Fruit fly (Drosophila melanogaster) whole organism, embryonic: Measurements from ENCODE around the gene Dlic.

ENCODE experiments used
- Abd-B ChIP-seq: fragments of 200-800 bp; sonication (Bioruptor generic); optimal IDR thresholded peaks from 2 replicates; lab custom pipeline; 2018; ENCODE audit warnings: missing biosample characterization, mild to moderate bottlenecking, missing genetic modification characterization, moderate library complexity
- Adf1 ChIP-seq: fragments of 200-800 bp; sonication (Bioruptor generic); IDR thresholded peaks from 2 replicates; pipeline ENCODE4 v1.3.6; 2022; ENCODE audit warnings: missing biosample characterization, missing genetic modification characterization
- CG11696 ChIP-seq: fragments of 200-800 bp; sonication (Bioruptor generic); IDR thresholded peaks from 2 replicates; pipeline ENCODE4 v1.3.6; 2022; ENCODE audit warnings: missing biosample characterization, missing genetic modification characterization
- CG12391 ChIP-seq: fragments of 200-800 bp; sonication (Bioruptor generic); optimal IDR thresholded peaks from 3 replicates; lab custom pipeline; 2018; ENCODE audit warnings: missing biosample characterization, mild to moderate bottlenecking, missing genetic modification characterization, moderate library complexity
- CG1603 ChIP-seq: fragments of 200-800 bp; sonication (Bioruptor generic); optimal IDR thresholded peaks from 2 replicates; lab custom pipeline; 2019; ENCODE audit warnings: missing biosample characterization, mild to moderate bottlenecking, missing genetic modification characterization, moderate library complexity
- CG16779 ChIP-seq: fragments of 200-800 bp; sonication (Bioruptor generic); IDR thresholded peaks from 2 replicates; pipeline ENCODE4 v1.3.6; 2022; ENCODE audit warnings: missing biosample characterization, missing genetic modification characterization
- CG16863 ChIP-seq: fragments of 200-800 bp; sonication (Bioruptor generic); optimal IDR thresholded peaks from 3 replicates; lab custom pipeline; 2016; ENCODE audit warnings: missing biosample characterization, missing genetic modification characterization
- CG17186 ChIP-seq: fragments of 200-800 bp; sonication (Bioruptor generic); optimal IDR thresholded peaks from 3 replicates; lab custom pipeline; 2017; ENCODE audit warnings: missing biosample characterization, missing genetic modification reagents, missing genetic modification characterization
- CG18764 ChIP-seq: fragments of 200-800 bp; sonication (Bioruptor generic); optimal IDR thresholded peaks from 3 replicates; lab custom pipeline; 2016; ENCODE audit warnings: missing biosample characterization, missing genetic modification characterization
- CG2199 ChIP-seq: fragments of 200-800 bp; sonication (Bioruptor generic); IDR thresholded peaks from 3 replicates; pipeline ENCODE4 v1.3.6; 2022; ENCODE audit warnings: missing biosample characterization, missing genetic modification characterization
- CG2678 ChIP-seq: fragments of 200-800 bp; sonication (Bioruptor generic); optimal IDR thresholded peaks from 3 replicates; lab custom pipeline; 2019; ENCODE audit warnings: missing biosample characterization, mild to moderate bottlenecking, missing genetic modification characterization, moderate library complexity
- CG31224 ChIP-seq: fragments of 200-800 bp; sonication (Bioruptor generic); IDR thresholded peaks from 2 replicates; pipeline ENCODE4 v1.3.6; 2022; ENCODE audit warnings: missing biosample characterization, missing genetic modification characterization
- CG31441 ChIP-seq: fragments of 200-800 bp; sonication (Bioruptor generic); IDR thresholded peaks from 2 replicates; pipeline ENCODE4 v1.3.6; 2022; ENCODE audit warnings: missing biosample characterization, missing genetic modification characterization
- CG3163 ChIP-seq: fragments of 200-800 bp; sonication (Bioruptor generic); optimal IDR thresholded peaks from 3 replicates; lab custom pipeline; 2016; ENCODE audit warnings: missing biosample characterization, missing genetic modification characterization
- CG3281 ChIP-seq: fragments of 200-800 bp; sonication (Bioruptor generic); optimal IDR thresholded peaks from 3 replicates; lab custom pipeline; 2017; ENCODE audit warnings: missing biosample characterization, mild to moderate bottlenecking, missing genetic modification characterization
- CG3407 ChIP-seq: fragments of 200-800 bp; sonication (Bioruptor generic); optimal IDR thresholded peaks from 2 replicates; lab custom pipeline; 2018; ENCODE audit warnings: missing biosample characterization, mild to moderate bottlenecking, missing genetic modification characterization
- CG42726 ChIP-seq: fragments of 200-800 bp; sonication (Bioruptor generic); IDR thresholded peaks from 2 replicates; pipeline ENCODE4 v1.3.6; 2022; ENCODE audit warnings: missing biosample characterization, missing genetic modification characterization; ENCODE audit not compliant: partially characterized antibody
- CG5953 ChIP-seq: fragments of 200-800 bp; sonication (Bioruptor generic); IDR thresholded peaks from 2 replicates; pipeline ENCODE4 v1.3.6; 2022; ENCODE audit warnings: missing biosample characterization, missing genetic modification characterization
- CG7839 ChIP-seq: fragments of 200-800 bp; sonication (Bioruptor generic); optimal IDR thresholded peaks from 3 replicates; lab custom pipeline; 2018; ENCODE audit warnings: missing biosample characterization, mild to moderate bottlenecking, missing genetic modification characterization, moderate library complexity
- CG8089 ChIP-seq: fragments of 200-800 bp; sonication (Bioruptor generic); optimal IDR thresholded peaks from 3 replicates; lab custom pipeline; 2016; ENCODE audit warnings: missing biosample characterization, missing genetic modification characterization
- CoRest ChIP-seq: fragments of 200-800 bp; sonication (Bioruptor generic); optimal IDR thresholded peaks from 3 replicates; lab custom pipeline; 2018; ENCODE audit warnings: missing biosample characterization, mild to moderate bottlenecking, missing genetic modification characterization, moderate library complexity
- Dfd ChIP-seq, 2 experiments: fragments of >200 bp; optimal IDR thresholded peaks; 2 replicates each; lab custom pipeline; 2017; ENCODE audit warnings: missing biosample characterization in 2 of 2, missing genetic modification characterization in 2 of 2
- Lim3 ChIP-seq: fragments of 200-800 bp; sonication (Bioruptor generic); IDR thresholded peaks from 2 replicates; pipeline ENCODE4 v1.3.6; 2022; ENCODE audit warnings: missing biosample characterization, missing genetic modification characterization
- Med ChIP-seq: fragments of 200-800 bp; sonication (Bioruptor generic); peaks from one replicate; lab custom pipeline; 2016; ENCODE audit warnings: missing biosample characterization, missing genetic modification characterization, mild to moderate bottlenecking, inconsistent platforms, moderate library complexity
- Opbp ChIP-seq: fragments of 200-800 bp; sonication (Bioruptor generic); IDR thresholded peaks from 3 replicates; pipeline ENCODE4 v1.3.6; 2022; ENCODE audit warnings: missing biosample characterization, missing genetic modification characterization; ENCODE audit not compliant: partially characterized antibody
- PHDP ChIP-seq: fragments of 200-800 bp; sonication (Bioruptor generic); optimal IDR thresholded peaks from 3 replicates; lab custom pipeline; 2018; ENCODE audit warnings: missing biosample characterization, mild to moderate bottlenecking, missing genetic modification characterization, moderate library complexity
- Sry-β ChIP-seq: fragments of 200-800 bp; sonication (Bioruptor generic); optimal IDR thresholded peaks from 2 replicates; lab custom pipeline; 2018; ENCODE audit warnings: missing biosample characterization, mild to moderate bottlenecking, missing genetic modification characterization, moderate library complexity
- Xbp1 ChIP-seq: fragments of 200-800 bp; sonication (Bioruptor generic); optimal IDR thresholded peaks from 3 replicates; lab custom pipeline; 2016; ENCODE audit warnings: missing biosample characterization, mild to moderate bottlenecking, missing genetic modification characterization
- ase ChIP-seq: fragments of 200-800 bp; sonication (Bioruptor generic); IDR thresholded peaks from 3 replicates; pipeline ENCODE4 v1.3.6; 2022; ENCODE audit warnings: missing biosample characterization, missing genetic modification characterization
- bbx ChIP-seq: fragments of 200-800 bp; sonication (Bioruptor generic); IDR thresholded peaks from 2 replicates; pipeline ENCODE4 v1.3.6; 2022; ENCODE audit warnings: missing biosample characterization, missing genetic modification characterization; ENCODE audit not compliant: partially characterized antibody
- chif ChIP-seq, 2 experiments: fragments of 200-800 bp; sonication (Bioruptor generic); optimal IDR thresholded peaks; 3 replicates each; lab custom pipeline; 2016; ENCODE audit warnings: missing biosample characterization in 2 of 2, missing genetic modification characterization in 2 of 2
- crol ChIP-seq: fragments of 200-800 bp; sonication (Bioruptor generic); IDR thresholded peaks from 2 replicates; pipeline ENCODE4 v1.3.6; 2022; ENCODE audit warnings: missing biosample characterization, missing genetic modification characterization
- ewg ChIP-seq: fragments of 200-800 bp; sonication (Bioruptor generic); optimal IDR thresholded peaks from 3 replicates; lab custom pipeline; 2017; ENCODE audit warnings: mild to moderate bottlenecking, missing biosample characterization, missing genetic modification reagents, missing genetic modification characterization
- fd102C ChIP-seq: fragments of 200-800 bp; sonication (Bioruptor generic); optimal IDR thresholded peaks from 2 replicates; lab custom pipeline; 2018; ENCODE audit warnings: missing biosample characterization, mild to moderate bottlenecking, missing genetic modification characterization, moderate library complexity
- fd64A ChIP-seq: fragments of 200-800 bp; sonication (Bioruptor generic); optimal IDR thresholded peaks from 3 replicates; lab custom pipeline; 2018; ENCODE audit warnings: missing biosample characterization, mild to moderate bottlenecking, missing genetic modification characterization
- gfzf ChIP-seq: fragments of 200-800 bp; sonication (Bioruptor generic); optimal IDR thresholded peaks from 2 replicates; lab custom pipeline; 2016; ENCODE audit warnings: missing biosample characterization, mild to moderate bottlenecking, missing genetic modification characterization, moderate library complexity
- jumu ChIP-seq: fragments of 200-800 bp; sonication (Bioruptor generic); optimal IDR thresholded peaks from 3 replicates; lab custom pipeline; 2016; ENCODE audit warnings: missing biosample characterization, missing genetic modification characterization
- ken ChIP-seq: fragments of 200-800 bp; sonication (Bioruptor generic); IDR thresholded peaks from 3 replicates; pipeline ENCODE4 v1.3.6; 2022; ENCODE audit warnings: missing biosample characterization, missing genetic modification characterization
- lov ChIP-seq, 2 experiments: fragments of 200-800 bp in 1 of 2; fragments of >200 bp in 1 of 2; sonication (Bioruptor generic) in 1 of 2; IDR thresholded peaks in 1 of 2; optimal IDR thresholded peaks in 1 of 2; 2 replicates in 1 of 2; 3 replicates in 1 of 2; pipeline versions ENCODE4 v1.3.6 to Lab custom; 2017 to 2022; ENCODE audit warnings: missing biosample characterization in 1 of 2, missing genetic modification characterization in 1 of 2
- mam ChIP-seq: fragments of 200-800 bp; sonication (Bioruptor generic); optimal IDR thresholded peaks from 3 replicates; lab custom pipeline; 2016; ENCODE audit warnings: missing biosample characterization, missing genetic modification characterization
- nerfin-2 ChIP-seq: fragments of 200-800 bp; sonication (Bioruptor generic); IDR thresholded peaks from 2 replicates; pipeline ENCODE4 v1.3.6; 2022; ENCODE audit warnings: missing biosample characterization, missing genetic modification characterization; ENCODE audit not compliant: partially characterized antibody
- org-1 ChIP-seq: fragments of 200-800 bp; sonication (Bioruptor generic); optimal IDR thresholded peaks from 2 replicates; lab custom pipeline; 2017; ENCODE audit warnings: missing biosample characterization, missing genetic modification characterization
- prd ChIP-seq, 3 experiments: fragments of >200 bp in 2 of 3; fragments of 200-800 bp in 1 of 3; sonication (Bioruptor generic) in 1 of 3; optimal IDR thresholded peaks in 2 of 3; IDR thresholded peaks in 1 of 3; 2 replicates in 2 of 3; 3 replicates in 1 of 3; pipeline versions ENCODE4 v1.3.6 to Lab custom; 2017 to 2022; ENCODE audit warnings: missing biosample characterization in 1 of 3, missing genetic modification characterization in 1 of 3
- pzg ChIP-seq: fragments of 200-800 bp; sonication (Bioruptor generic); optimal IDR thresholded peaks from 3 replicates; lab custom pipeline; 2018; ENCODE audit warnings: missing biosample characterization, mild to moderate bottlenecking, missing genetic modification characterization, moderate library complexity
- stwl ChIP-seq: fragments of 200-800 bp; sonication (Bioruptor generic); optimal IDR thresholded peaks from 3 replicates; lab custom pipeline; 2018; ENCODE audit warnings: missing biosample characterization, mild to moderate bottlenecking, missing genetic modification characterization, moderate library complexity
- vnd ChIP-seq: fragments of 200-800 bp; sonication (Bioruptor generic); IDR thresholded peaks from 3 replicates; pipeline ENCODE4 v1.3.6; 2022; ENCODE audit warnings: missing biosample characterization, missing genetic modification characterization; ENCODE audit not compliant: partially characterized antibody
- zen2 ChIP-seq: fragments of 200-800 bp; sonication (Bioruptor generic); IDR thresholded peaks from 3 replicates; pipeline ENCODE4 v1.3.6; 2022; ENCODE audit warnings: missing biosample characterization, missing genetic modification characterization; ENCODE audit not compliant: partially characterized antibody

Dlic gene

DNA sequence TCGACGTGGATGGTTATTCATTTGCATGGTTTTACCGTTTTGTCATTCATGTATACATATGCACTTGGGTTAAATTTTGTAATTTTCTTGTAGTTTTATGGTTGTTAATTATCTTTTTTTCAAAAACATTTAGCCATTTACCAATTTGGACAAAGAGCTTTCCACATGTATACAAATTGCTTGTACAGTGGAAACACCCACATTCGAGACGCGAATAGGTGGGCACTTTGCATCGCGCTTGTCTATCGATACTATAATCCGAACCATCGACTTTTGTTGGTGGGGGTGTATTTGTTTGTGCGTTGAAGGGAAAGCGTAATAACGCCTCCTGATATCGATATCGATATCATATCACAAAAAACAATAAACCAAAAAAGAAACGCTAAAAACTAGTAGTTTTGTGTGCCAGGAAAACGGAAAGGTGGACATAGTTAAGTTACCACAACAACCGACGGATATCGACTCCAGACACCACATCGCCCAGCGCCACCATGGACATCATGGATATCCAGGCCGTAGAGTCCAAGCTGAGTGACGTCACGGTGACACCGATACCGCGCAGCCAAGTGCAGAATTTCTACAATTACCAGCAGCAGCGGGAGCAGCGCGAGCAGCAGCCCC lies 16.5 kb upstream of the Dlic start, which contains the start of gene CDK2AP1 (continued):
- TF ChIP-seq CG3407 (GFP tag; lab: Kevin White, UChicago) (no peak), gfzf (GFP tag; lab: Kevin White, UChicago) (peak; percentile 55), Adf1 (GFP tag; lab: Robert Waterston, UW) (no peak), Abd-B (GFP tag; lab: Kevin White, UChicago) (peak; percentile 35), CG5953 (GFP tag; lab: Robert Waterston, UW) (no peak), ken (GFP tag; lab: Robert Waterston, UW) (0 out of 3 replicates have a peak, but pooled peaks have one; percentile 10), CG8089 (GFP tag; lab: Kevin White, UChicago) (no peak), fd102C (GFP tag; lab: Kevin White, UChicago) (no peak), Sry-β (GFP tag; lab: Kevin White, UChicago) (no peak), crol (peak; percentile 26; the same call in 1 of the 2 replicates), CG31441 (GFP tag; lab: Robert Waterston, UW) (no peak), CG31224 (GFP tag; lab: Robert Waterston, UW) (no peak), prd (optimal IDR thresholded peaks at IDR 0.05; lab: Kevin White, UChicago) (no peak), prd (GFP tag; IDR thresholded peaks at IDR 0.05; lab: Robert Waterston, UW) (peak; percentile 9; the same call in 1 of the 3 replicates), CG2199 (GFP tag; lab: Robert Waterston, UW) (no peak), mam (GFP tag; lab: Kevin White, UChicago) (peak; percentile 60), CG2678 (tag; lab: Kevin White, UChicago) (peak; percentile 35), bbx (GFP tag; lab: Robert Waterston, UW) (peak; percentile 83), Lim3 (no peak), CG16779 (GFP tag; lab: Robert Waterston, UW) (no peak), nerfin-2 (GFP tag; lab: Robert Waterston, UW) (peak; percentile 72), CG12391 (tag; lab: Kevin White, UChicago) (peak; percentile 32), CG17186 (GFP tag; lab: Kevin White, UChicago) (peak; percentile 11), Dfd (GFP tag; optimal IDR thresholded peaks at IDR 0.05; lab: Kevin White, UChicago) (peak in 1 of 2 experiments; percentile 55), CG7839 (tag; lab: Kevin White, UChicago) (peak; percentile 26), vnd (GFP tag; lab: Robert Waterston, UW) (peak; percentile 70), org-1 (no peak), PHDP (tag; lab: Kevin White, UChicago) (peak; percentile 6), zen2 (GFP tag; lab: Robert Waterston, UW) (peak; percentile 61), ase (GFP tag; lab: Robert Waterston, UW) (no peak), Xbp1 (GFP tag; lab: Kevin White, UChicago) (peak; percentile 32), CoRest (peak; percentile 19), chif (GFP tag; optimal IDR thresholded peaks at IDR 0.05; lab: Kevin White, UChicago) (peak in 1 of 2 experiments; percentile 22), Med (GFP tag; lab: Kevin White, UChicago) (peak; percentile 79), CG1603 (tag; lab: Kevin White, UChicago) (peak; percentile 77), CG16863 (GFP tag; lab: Kevin White, UChicago) (peak; percentile 12), jumu (GFP tag; lab: Kevin White, UChicago) (peak; percentile 48), fd64A (GFP tag; lab: Kevin White, UChicago) (no peak), CG42726 (GFP tag; lab: Robert Waterston, UW) (no peak; the same call in 1 of the 2 replicates), CG18764 (GFP tag; lab: Kevin White, UChicago) (no peak), stwl (tag; lab: Kevin White, UChicago) (peak; percentile 46), CG11696 (GFP tag; lab: Robert Waterston, UW) (no peak), CG3281 (no peak), CG3163 (GFP tag; lab: Kevin White, UChicago) (peak; percentile 22), lov (optimal IDR thresholded peaks at IDR 0.05; lab: Kevin White, UChicago) (no peak), lov (GFP tag; IDR thresholded peaks at IDR 0.05; lab: Robert Waterston, UW) (no peak), ewg (GFP tag; lab: Kevin White, UChicago) (peak; percentile 10), pzg (peak; percentile 77), Opbp (GFP tag; lab: Robert Waterston, UW) (peak; percentile 74)
